Fruit fly (Drosophila melanogaster) whole organism, embryonic: ENCODE results near the gene Duba.

Experiments used
- CG11723 ChIP-seq: fragments of 200-800 bp; sonication (Bioruptor generic); optimal IDR thresholded peaks from 2 replicates; lab custom pipeline; 2017; ENCODE audit warnings: missing biosample characterization, mild to moderate bottlenecking, missing genetic modification characterization
- CG12219 ChIP-seq: fragments of 200-800 bp; sonication (Bioruptor generic); optimal IDR thresholded peaks from 3 replicates; lab custom pipeline; 2018; ENCODE audit warnings: missing biosample characterization, mild to moderate bottlenecking, missing genetic modification characterization
- CG15011 ChIP-seq: fragments of 200-800 bp; sonication (Bioruptor generic); optimal IDR thresholded peaks from 3 replicates; lab custom pipeline; 2018; ENCODE audit warnings: missing biosample characterization, mild to moderate bottlenecking, missing genetic modification characterization
- CG15269 ChIP-seq: fragments of 200-800 bp; sonication (Bioruptor generic); optimal IDR thresholded peaks from 2 replicates; lab custom pipeline; 2018; ENCODE audit warnings: missing biosample characterization, mild to moderate bottlenecking, missing genetic modification characterization, moderate library complexity
- CG17568 ChIP-seq: fragments of 200-800 bp; sonication (Bioruptor generic); optimal IDR thresholded peaks from 2 replicates; lab custom pipeline; 2018; ENCODE audit warnings: missing biosample characterization, mild to moderate bottlenecking, missing genetic modification characterization, moderate library complexity
- CG1792 ChIP-seq: fragments of 200-800 bp; sonication (Bioruptor generic); optimal IDR thresholded peaks from 2 replicates; lab custom pipeline; 2016; ENCODE audit warnings: missing biosample characterization, missing genetic modification characterization
- CG18476 ChIP-seq: fragments of 200-800 bp; sonication (Bioruptor generic); optimal IDR thresholded peaks from 2 replicates; lab custom pipeline; 2016; ENCODE audit warnings: missing biosample characterization, mild to moderate bottlenecking, missing genetic modification characterization
- CG2199 ChIP-seq: fragments of 200-800 bp; sonication (Bioruptor generic); IDR thresholded peaks from 3 replicates; pipeline ENCODE4 v1.3.6; 2022; ENCODE audit warnings: missing biosample characterization, missing genetic modification characterization
- CG33213 ChIP-seq: fragments of 200-800 bp; sonication (Bioruptor generic); optimal IDR thresholded peaks from 3 replicates; lab custom pipeline; 2016; ENCODE audit warnings: missing biosample characterization, missing genetic modification characterization
- CG5245 ChIP-seq: fragments of 200-800 bp; sonication (Bioruptor generic); optimal IDR thresholded peaks from 3 replicates; lab custom pipeline; 2016; ENCODE audit warnings: missing biosample characterization, missing genetic modification characterization
- CG6654 ChIP-seq: fragments of 200-800 bp; sonication (Bioruptor generic); optimal IDR thresholded peaks from 2 replicates; lab custom pipeline; 2017; ENCODE audit warnings: missing biosample characterization, mild to moderate bottlenecking, missing genetic modification characterization
- CG6854 ChIP-seq: fragments of 200-800 bp; sonication (Bioruptor generic); optimal IDR thresholded peaks from 3 replicates; lab custom pipeline; 2017; ENCODE audit warnings: missing biosample characterization, mild to moderate bottlenecking, missing genetic modification characterization
- CG7271 ChIP-seq: fragments of 200-800 bp; sonication (Bioruptor generic); optimal IDR thresholded peaks from 2 replicates; lab custom pipeline; 2018; ENCODE audit warnings: missing biosample characterization, mild to moderate bottlenecking, missing genetic modification characterization, moderate library complexity
- CG9727 ChIP-seq: fragments of 200-800 bp; sonication (Bioruptor generic); optimal IDR thresholded peaks from 3 replicates; lab custom pipeline; 2017; ENCODE audit warnings: missing biosample characterization, mild to moderate bottlenecking, missing genetic modification characterization
- Dll ChIP-seq: fragments of 200-800 bp; sonication (Bioruptor generic); IDR thresholded peaks from 4 replicates; pipeline ENCODE4 v1.3.6; 2022; ENCODE audit warnings: missing biosample characterization, missing genetic modification characterization; ENCODE audit not compliant: partially characterized antibody
- Dp ChIP-seq: fragments of 200-800 bp; sonication (Bioruptor generic); optimal IDR thresholded peaks from 2 replicates; lab custom pipeline; 2018; ENCODE audit warnings: missing biosample characterization, mild to moderate bottlenecking, missing genetic modification characterization, moderate library complexity
- Fer1 ChIP-seq: fragments of 200-800 bp; sonication (Bioruptor generic); optimal IDR thresholded peaks from 2 replicates; lab custom pipeline; 2017; ENCODE audit warnings: missing biosample characterization, mild to moderate bottlenecking, missing genetic modification characterization
- Fer2 ChIP-seq: fragments of 200-800 bp; sonication (Bioruptor generic); optimal IDR thresholded peaks from 2 replicates; lab custom pipeline; 2018; ENCODE audit warnings: missing biosample characterization, mild to moderate bottlenecking, missing genetic modification characterization, moderate library complexity
- Fer3 ChIP-seq: fragments of 200-800 bp; sonication (Bioruptor generic); optimal IDR thresholded peaks from 2 replicates; lab custom pipeline; 2018; ENCODE audit warnings: missing biosample characterization, mild to moderate bottlenecking, missing genetic modification characterization, moderate library complexity
- Gug ChIP-seq: fragments of 200-800 bp; sonication (Bioruptor generic); IDR thresholded peaks from 4 replicates; pipeline ENCODE4 v1.3.6; 2022; ENCODE audit warnings: missing biosample characterization, missing genetic modification characterization
- Hey ChIP-seq: fragments of 200-800 bp; sonication (Bioruptor generic); optimal IDR thresholded peaks from 3 replicates; lab custom pipeline; 2018; ENCODE audit warnings: missing biosample characterization, mild to moderate bottlenecking, missing genetic modification characterization
- HmgD ChIP-seq: fragments of 200-800 bp; sonication (Bioruptor generic); optimal IDR thresholded peaks from 3 replicates; lab custom pipeline; 2016; ENCODE audit warnings: missing biosample characterization, missing genetic modification characterization
- HmgZ ChIP-seq: fragments of 200-800 bp; sonication (Bioruptor generic); optimal IDR thresholded peaks from 2 replicates; lab custom pipeline; 2018; ENCODE audit warnings: missing biosample characterization, mild to moderate bottlenecking, missing genetic modification characterization
- Hr39 ChIP-seq: fragments of >200 bp; optimal IDR thresholded peaks from 2 replicates; lab custom pipeline; 2017
- MESR4 ChIP-seq: fragments of 200-800 bp; sonication (Bioruptor generic); optimal IDR thresholded peaks from 2 replicates; lab custom pipeline; 2018; ENCODE audit warnings: missing biosample characterization, mild to moderate bottlenecking, missing genetic modification characterization, moderate library complexity
- Med ChIP-seq: fragments of 200-800 bp; sonication (Bioruptor generic); peaks from one replicate; lab custom pipeline; 2016; ENCODE audit warnings: missing biosample characterization, missing genetic modification characterization, mild to moderate bottlenecking, inconsistent platforms, moderate library complexity
- Mes4 ChIP-seq: fragments of 200-800 bp; sonication (Bioruptor generic); optimal IDR thresholded peaks from 2 replicates; lab custom pipeline; 2016; ENCODE audit warnings: missing biosample characterization, missing genetic modification characterization
- NFAT ChIP-seq: fragments of 200-800 bp; sonication (Bioruptor generic); IDR thresholded peaks from 2 replicates; pipeline ENCODE4 v1.3.6; 2022; ENCODE audit warnings: missing biosample characterization, missing genetic modification characterization
- Nf-YB ChIP-seq: fragments of 200-800 bp; sonication (Bioruptor generic); optimal IDR thresholded peaks from 3 replicates; lab custom pipeline; 2019; ENCODE audit warnings: missing biosample characterization, mild to moderate bottlenecking, missing genetic modification characterization, moderate library complexity
- Rx ChIP-seq: fragments of 200-800 bp; sonication (Bioruptor generic); IDR thresholded peaks from 2 replicates; pipeline ENCODE4 v1.3.6; 2022; ENCODE audit warnings: missing biosample characterization, missing genetic modification characterization
- ara ChIP-seq: fragments of 200-800 bp; sonication (Bioruptor generic); IDR thresholded peaks from 2 replicates; pipeline ENCODE4 v1.3.6; 2022; ENCODE audit warnings: missing biosample characterization, missing genetic modification characterization
- ci ChIP-seq: fragments of 200-800 bp; sonication (Bioruptor generic); IDR thresholded peaks from 3 replicates; pipeline ENCODE4 v1.3.6; 2022; ENCODE audit warnings: missing biosample characterization, missing genetic modification characterization
- croc ChIP-seq: fragments of 200-800 bp; sonication (Bioruptor generic); conservative IDR thresholded peaks from 3 replicates; pipeline ENCODE4 v1.3.6; 2022; ENCODE audit warnings: missing biosample characterization, missing genetic modification characterization
- dan ChIP-seq: fragments of 200-800 bp; sonication (Bioruptor generic); IDR thresholded peaks from 2 replicates; pipeline ENCODE4 v1.3.6; 2022; ENCODE audit warnings: missing biosample characterization, missing genetic modification characterization
- dm ChIP-seq: fragments of 200-800 bp; sonication (Bioruptor generic); optimal IDR thresholded peaks from 3 replicates; lab custom pipeline; 2016; ENCODE audit warnings: missing biosample characterization, missing genetic modification characterization
- esg ChIP-seq: fragments of 200-800 bp; sonication (Bioruptor generic); conservative IDR thresholded peaks from 2 replicates; pipeline ENCODE4 v1.3.6; 2022; ENCODE audit warnings: missing biosample characterization, missing genetic modification characterization
- fd102C ChIP-seq: fragments of 200-800 bp; sonication (Bioruptor generic); optimal IDR thresholded peaks from 2 replicates; lab custom pipeline; 2018; ENCODE audit warnings: missing biosample characterization, mild to moderate bottlenecking, missing genetic modification characterization, moderate library complexity
- gt ChIP-seq: fragments of 200-800 bp; sonication (Bioruptor generic); IDR thresholded peaks from 2 replicates; pipeline ENCODE4 v1.3.6; 2022; ENCODE audit warnings: missing biosample characterization, missing genetic modification characterization
- ind ChIP-seq: fragments of 200-800 bp; sonication (Bioruptor generic); optimal IDR thresholded peaks from 3 replicates; lab custom pipeline; 2016; ENCODE audit warnings: missing biosample characterization, missing genetic modification characterization
- luna ChIP-seq: fragments of 200-800 bp; sonication (Bioruptor generic); optimal IDR thresholded peaks from 2 replicates; lab custom pipeline; 2016; ENCODE audit warnings: missing biosample characterization, missing genetic modification characterization
- mirr ChIP-seq: fragments of 200-800 bp; sonication (Bioruptor generic); optimal IDR thresholded peaks from 3 replicates; lab custom pipeline; 2018; ENCODE audit warnings: missing biosample characterization, mild to moderate bottlenecking, missing genetic modification characterization
- pan ChIP-seq, 4 experiments: fragments of >200 bp in 3 of 4; fragments of 200-800 bp in 1 of 4; sonication (Bioruptor generic) in 1 of 4; optimal IDR thresholded peaks in 3 of 4; IDR thresholded peaks in 1 of 4; 2 replicates each; pipeline versions ENCODE4 v1.3.6 to Lab custom; 2017 to 2022; ENCODE audit warnings: missing biosample characterization in 2 of 4, missing genetic modification characterization in 2 of 4, mixed read lengths in 1 of 4
- row ChIP-seq: fragments of 200-800 bp; sonication (Bioruptor generic); IDR thresholded peaks from 3 replicates; pipeline ENCODE4 v1.3.6; 2022; ENCODE audit warnings: missing biosample characterization, missing genetic modification characterization
- salm ChIP-seq: fragments of 200-800 bp; sonication (Bioruptor generic); optimal IDR thresholded peaks from 2 replicates; lab custom pipeline; 2018; ENCODE audit warnings: missing biosample characterization, mild to moderate bottlenecking, missing genetic modification characterization
- tll ChIP-seq, 2 experiments: fragments of 200-800 bp in 1 of 2; fragments of >200 bp in 1 of 2; sonication (Bioruptor generic) in 1 of 2; optimal IDR thresholded peaks; 2 replicates each; lab custom pipeline; 2017 to 2019; ENCODE audit warnings: missing biosample characterization in 2 of 2, missing genetic modification characterization in 2 of 2, mild to moderate bottlenecking in 1 of 2, moderate library complexity in 1 of 2
- tup ChIP-seq: fragments of 200-800 bp; sonication (Bioruptor generic); optimal IDR thresholded peaks from 2 replicates; lab custom pipeline; 2016; ENCODE audit warnings: missing biosample characterization, mild to moderate bottlenecking, missing genetic modification characterization, moderate library complexity
- zen ChIP-seq: fragments of 200-800 bp; sonication (Bioruptor generic); optimal IDR thresholded peaks from 3 replicates; lab custom pipeline; 2018; ENCODE audit warnings: missing biosample characterization, mild to moderate bottlenecking, missing genetic modification characterization, moderate library complexity
- zfh2 ChIP-seq: fragments of 200-800 bp; sonication (Bioruptor generic); optimal IDR thresholded peaks from 2 replicates; lab custom pipeline; 2016; ENCODE audit warnings: missing biosample characterization, missing genetic modification characterization

The Duba gene

DNA sequence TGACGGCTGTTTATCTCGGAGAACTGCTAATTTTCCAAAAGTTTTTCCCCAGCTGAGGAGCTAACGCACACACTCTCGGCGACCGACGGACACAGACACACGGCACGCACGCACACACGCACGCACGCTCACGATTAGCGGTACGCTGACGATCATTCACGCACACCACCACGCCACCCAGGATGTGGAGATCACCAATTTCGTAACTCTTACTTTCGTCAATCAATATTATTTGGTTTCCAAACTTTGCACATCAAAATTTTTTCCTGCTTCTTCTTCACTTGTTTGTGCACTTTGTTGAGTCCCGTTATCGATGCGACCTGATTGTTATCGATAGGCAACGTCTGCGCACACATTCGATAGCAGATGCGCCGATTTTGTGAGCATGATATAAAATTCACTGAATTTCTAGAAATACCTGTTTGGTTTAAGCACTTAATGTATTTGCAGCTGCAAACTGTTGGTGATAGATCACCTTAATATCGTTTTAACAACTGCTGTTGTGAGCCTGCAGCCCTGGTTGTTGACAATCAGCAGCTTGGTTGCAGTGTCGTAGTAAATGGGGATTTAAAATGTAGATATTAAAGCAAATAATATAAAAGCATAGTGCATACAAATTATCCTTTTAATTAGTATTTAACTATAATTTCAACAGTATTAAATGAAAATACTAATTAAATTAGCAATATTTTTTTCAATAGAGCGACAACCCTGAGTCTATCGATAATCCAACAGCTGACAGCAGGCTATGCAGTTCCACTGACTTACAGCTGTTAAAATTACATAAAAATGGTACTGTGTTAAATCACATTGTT is 47.1 kb downstream of the Duba start, which contains the start of the genes CG7394 and Mob2 (continued):
- TF ChIP-seq ci (peak; percentile 88), ind (GFP tag; lab: Kevin White, UChicago) (peak; percentile 90), CG6854 (no peak), Mes4 (peak; percentile 61), Fer1 (GFP tag; lab: Kevin White, UChicago) (peak; percentile 80), ara (GFP tag; lab: Robert Waterston, UW) (peak; percentile 91), NFAT (GFP tag; lab: Robert Waterston, UW) (peak; percentile 91), CG5245 (GFP tag; lab: Kevin White, UChicago) (peak; percentile 71), Dp (peak; percentile 25), esg (GFP tag; lab: Robert Waterston, UW) (peak; percentile 80), HmgZ (peak; percentile 92), CG6654 (GFP tag; lab: Kevin White, UChicago) (peak; percentile 28), CG15269 (tag; lab: Kevin White, UChicago) (peak; percentile 93), HmgD (GFP tag; lab: Kevin White, UChicago) (peak; percentile 12), CG11723 (peak; percentile 67), Fer3 (peak; percentile 86), dm (GFP tag; lab: Kevin White, UChicago) (peak; percentile 67), CG33213 (GFP tag; lab: Kevin White, UChicago) (peak; percentile 77), Dll (GFP tag; lab: Robert Waterston, UW) (peak; percentile 94), zfh2 (GFP tag; lab: Kevin White, UChicago) (peak; percentile 80), Hr39 (lab: Kevin White, UChicago) (peak; percentile 94), luna (GFP tag; lab: Kevin White, UChicago) (peak; percentile 63), Med (peak; percentile 98), dan (no peak; the same call in 1 of the 2 replicates), mirr (GFP tag; lab: Kevin White, UChicago) (peak; percentile 46), Rx (GFP tag; lab: Robert Waterston, UW) (peak; percentile 78), pan (optimal IDR thresholded peaks at IDR 0.05; lab: Kevin White, UChicago) (no peak), pan (GFP tag; optimal IDR thresholded peaks at IDR 0.05 in 1 of 2, IDR thresholded peaks at IDR 0.05 in 1 of 2) (peak; percentile 56 to 91), Fer2 (tag; lab: Kevin White, UChicago) (peak; percentile 84), croc (GFP tag; lab: Robert Waterston, UW) (peak; percentile 64), CG9727 (peak; percentile 93), CG18476 (peak; percentile 81), CG2199 (GFP tag; lab: Robert Waterston, UW) (no peak), MESR4 (peak; percentile 80), CG12219 (GFP tag; lab: Kevin White, UChicago) (peak; percentile 77), Hey (tag; lab: Kevin White, UChicago) (peak; percentile 67), Nf-YB (GFP tag; lab: Kevin White, UChicago) (peak; percentile 73), fd102C (no peak), CG15011 (GFP tag; lab: Kevin White, UChicago) (peak; percentile 79), gt (GFP tag; lab: Robert Waterston, UW) (peak; percentile 45), row (GFP tag; lab: Robert Waterston, UW) (peak; percentile 96), zen (tag; lab: Kevin White, UChicago) (peak; percentile 79), CG1792 (GFP tag; lab: Kevin White, UChicago) (peak; percentile 47), Gug (GFP tag; lab: Robert Waterston, UW) (peak; percentile 87; the same call in 3 of the 4 replicates), CG17568 (GFP tag; lab: Kevin White, UChicago) (peak; percentile 74), CG7271 (peak; percentile 68), salm (tag; lab: Kevin White, UChicago) (peak; percentile 54), tup (GFP tag; lab: Kevin White, UChicago) (peak; percentile 86), tll (GFP tag; optimal IDR thresholded peaks at IDR 0.05; lab: Kevin White, UChicago) (peak in 1 of 2 experiments; percentile 40)
